Fruit fly (Drosophila melanogaster): ENCODE measurements around the gene CG6738.

Gene CG6738

DNA sequence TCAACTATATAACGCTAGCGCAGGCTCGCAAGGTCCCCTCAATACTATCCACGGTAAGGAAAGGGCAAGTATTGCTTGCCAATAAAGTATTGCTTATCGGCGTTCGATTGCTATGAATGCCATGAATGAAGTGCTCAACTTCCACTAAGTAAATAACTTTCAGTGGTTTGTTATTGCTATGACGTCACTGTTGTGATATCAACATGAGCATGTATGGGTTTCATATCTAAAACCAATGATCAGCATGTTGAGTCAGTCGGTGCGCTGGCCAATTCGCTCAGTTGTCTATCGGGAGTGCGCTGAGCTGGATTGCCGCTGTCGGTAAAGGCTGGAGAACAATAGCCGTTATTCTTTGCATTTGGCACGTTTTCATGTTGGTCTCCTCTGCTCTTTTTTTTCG, 21.6 kb downstream of the CG6738 start:
- TF ChIP-seq Eip93F (GFP tag; optimal IDR thresholded peaks at IDR 0.05) = no peak
- TF ChIP-seq fkh (GFP tag; optimal IDR thresholded peaks at IDR 0.05) = peak; percentile 76

DNA sequence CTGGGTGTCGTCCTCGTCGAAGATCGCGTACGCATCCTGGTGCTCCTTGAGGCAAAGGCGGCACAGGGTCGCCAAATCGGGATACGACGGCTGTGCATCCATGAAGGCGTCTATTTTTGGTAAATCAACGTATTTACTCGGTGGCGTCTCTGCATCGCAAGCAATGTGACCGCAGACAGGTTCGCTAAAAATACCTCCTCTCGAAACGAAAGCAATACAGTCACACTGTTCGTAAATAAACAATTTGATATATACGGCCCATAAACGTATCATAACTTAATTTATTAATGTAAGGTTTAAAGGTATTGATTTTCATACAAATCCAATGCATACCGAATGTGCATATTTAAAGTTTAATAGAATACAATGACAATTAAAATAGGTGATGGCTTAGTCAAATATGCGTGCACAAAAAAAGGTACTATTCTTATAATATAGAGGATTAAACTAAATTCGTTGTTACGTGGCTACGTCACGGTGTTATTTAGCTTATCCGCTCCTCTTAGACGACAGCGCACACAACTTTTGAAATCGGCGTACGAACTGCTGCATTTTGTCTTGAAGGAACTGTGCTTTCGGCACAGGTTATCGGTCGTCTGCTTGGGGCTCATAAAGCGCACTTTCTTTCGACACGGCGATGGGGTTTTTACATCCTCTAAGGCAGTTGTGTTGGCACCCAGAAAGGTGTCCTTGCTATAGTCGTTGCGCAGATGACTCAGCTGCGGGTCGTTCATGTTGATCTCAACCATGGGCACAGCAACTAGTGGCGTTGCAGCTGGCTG, 27.1 kb downstream of the CG6738 start, which contains the start of gene CG31365:
Gene CG31365, minus strand, starts transcription at position 182 of the 782 bp plus-strand sequence.
- TF ChIP-seq CG7368 (GFP tag; optimal IDR thresholded peaks at IDR 0.05) = no peak
- peak; percentile 15 for TF ChIP-seq Hr39 (GFP tag; optimal IDR thresholded peaks at IDR 0.05)
- TF ChIP-seq CG6808 (GFP tag; optimal IDR thresholded peaks at IDR 0.05) = no peak
- TF ChIP-seq esn (GFP tag; optimal IDR thresholded peaks at IDR 0.05) = peak; percentile 49
- peak; percentile 46 for TF ChIP-seq Eip78C (GFP tag)
- TF ChIP-seq dac (GFP tag; optimal IDR thresholded peaks at IDR 0.05) = no peak
- TF ChIP-seq Sox14 (GFP tag; optimal IDR thresholded peaks at IDR 0.05) = no peak
- TF ChIP-seq CG11762 (GFP tag; optimal IDR thresholded peaks at IDR 0.05; ENCODE audit: insufficient read depth) = no peak
- no peak for TF ChIP-seq CG34406 (GFP tag; optimal IDR thresholded peaks at IDR 0.05)
- no peak for TF ChIP-seq lz (GFP tag; optimal IDR thresholded peaks at IDR 0.05)
- peak; percentile 10 for TF ChIP-seq CG1621 (tag; optimal IDR thresholded peaks at IDR 0.05)
- no peak for TF ChIP-seq fd59A (GFP tag; optimal IDR thresholded peaks at IDR 0.05)
- TF ChIP-seq CG3919 (GFP tag; optimal IDR thresholded peaks at IDR 0.05) = no peak
- TF ChIP-seq vri (GFP tag; optimal IDR thresholded peaks at IDR 0.05) = no peak
- no peak for TF ChIP-seq Sox15 (GFP tag; optimal IDR thresholded peaks at IDR 0.05)
- TF ChIP-seq svp (GFP tag) = peak; percentile 93
- peak; percentile 99 for TF ChIP-seq fkh (GFP tag; optimal IDR thresholded peaks at IDR 0.05)
- TF ChIP-seq CG6163 (GFP tag; IDR thresholded peaks at IDR 0.05) = peak; percentile 30; the same call in 1 of the 3 replicates
- TF ChIP-seq CG31627 (GFP tag; optimal IDR thresholded peaks at IDR 0.05) = peak; percentile 20
- TF ChIP-seq CG8119 (GFP tag; IDR thresholded peaks at IDR 0.05) = no peak
- TF ChIP-seq CG4318 (GFP tag; optimal IDR thresholded peaks at IDR 0.05) = no peak
- TF ChIP-seq Blimp-1 (GFP tag; optimal IDR thresholded peaks at IDR 0.05) = no peak
- no peak for TF ChIP-seq Eip93F (GFP tag; optimal IDR thresholded peaks at IDR 0.05)
- no peak for TF ChIP-seq CG11902 (GFP tag; optimal IDR thresholded peaks at IDR 0.05)
- TF ChIP-seq spab (GFP tag; optimal IDR thresholded peaks at IDR 0.05) = no peak

DNA sequence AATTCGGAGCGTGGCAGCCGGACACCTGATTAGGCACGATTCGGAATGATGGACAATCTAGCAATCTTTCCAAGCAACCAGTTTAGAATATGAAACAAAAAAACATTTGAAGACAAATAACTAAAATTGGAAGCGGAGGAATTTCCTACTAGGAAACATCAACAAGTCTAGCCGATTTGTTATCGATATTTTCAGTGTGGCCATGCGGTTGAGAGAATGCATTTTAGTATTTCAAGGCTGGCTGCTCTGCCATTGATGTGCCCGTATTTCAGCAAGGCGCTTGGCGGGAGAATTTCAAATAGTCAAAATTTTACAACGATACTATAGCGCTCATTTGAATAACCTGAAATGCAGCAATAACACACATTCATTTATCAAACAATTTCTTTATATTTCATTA, 28.5 kb downstream of the CG6738 start, which contains the start of gene CG31457:
Gene CG31457, minus strand, starts transcription at position 186 of the 400 bp plus-strand sequence.
- no peak for TF ChIP-seq vri (GFP tag; optimal IDR thresholded peaks at IDR 0.05)
- TF ChIP-seq Eip78C (GFP tag) = peak; percentile 4
- TF ChIP-seq CG3919 (GFP tag; optimal IDR thresholded peaks at IDR 0.05) = no peak
- TF ChIP-seq esn (GFP tag; optimal IDR thresholded peaks at IDR 0.05) = peak; percentile 15
- peak; percentile 0 for TF ChIP-seq Hr39 (GFP tag; optimal IDR thresholded peaks at IDR 0.05)
- TF ChIP-seq achi (GFP tag; optimal IDR thresholded peaks at IDR 0.05) = no peak
- TF ChIP-seq CG6854 (GFP tag; optimal IDR thresholded peaks at IDR 0.05) = no peak
- TF ChIP-seq fkh (GFP tag; optimal IDR thresholded peaks at IDR 0.05) = peak; percentile 24
- no peak for TF ChIP-seq Ets96B (tag; optimal IDR thresholded peaks at IDR 0.05)
- TF ChIP-seq CG6792 (GFP tag; optimal IDR thresholded peaks at IDR 0.05) = no peak

DNA sequence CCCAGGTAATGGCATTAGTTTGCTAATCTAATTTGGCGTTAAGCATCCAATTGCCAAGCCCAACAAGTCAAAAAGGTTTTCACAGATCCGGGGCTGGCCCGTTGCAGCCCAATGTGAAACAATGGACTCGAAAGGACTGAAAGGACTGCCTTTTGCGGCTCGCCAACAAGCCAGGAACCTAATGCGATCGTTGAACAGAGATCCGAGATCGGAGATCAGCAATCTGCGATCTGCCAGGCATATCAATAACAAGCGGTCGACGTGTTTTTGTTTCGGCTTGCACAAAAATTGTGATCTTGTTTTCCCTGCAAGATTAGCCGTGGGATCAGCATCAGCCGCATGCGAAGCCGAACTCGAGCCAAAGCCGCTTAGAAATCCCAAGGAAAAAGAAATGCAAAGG, 30.3 kb downstream of the CG6738 start:
- TF ChIP-seq Blimp-1 (GFP tag; optimal IDR thresholded peaks at IDR 0.05) = no peak
- no peak for TF ChIP-seq achi (GFP tag; optimal IDR thresholded peaks at IDR 0.05)
- TF ChIP-seq vri (GFP tag; optimal IDR thresholded peaks at IDR 0.05) = no peak
- TF ChIP-seq CG10631 (GFP tag; optimal IDR thresholded peaks at IDR 0.05) = no peak
- no peak for TF ChIP-seq fkh (GFP tag; optimal IDR thresholded peaks at IDR 0.05)
- TF ChIP-seq Eip93F (GFP tag; optimal IDR thresholded peaks at IDR 0.05) = no peak
- TF ChIP-seq CG6163 (GFP tag; IDR thresholded peaks at IDR 0.05) = no peak
- TF ChIP-seq pdm3 (GFP tag; optimal IDR thresholded peaks at IDR 0.05) = no peak
- no peak for TF ChIP-seq CG15336 (GFP tag; IDR thresholded peaks at IDR 0.05)
- no peak for TF ChIP-seq CG8119 (GFP tag; IDR thresholded peaks at IDR 0.05)
- TF ChIP-seq esn (GFP tag; optimal IDR thresholded peaks at IDR 0.05) = no peak
- no peak for TF ChIP-seq CG16779 (tag; optimal IDR thresholded peaks at IDR 0.05)
- TF ChIP-seq ss (GFP tag; optimal IDR thresholded peaks at IDR 0.05) = no peak
- TF ChIP-seq CG10669 (GFP tag; optimal IDR thresholded peaks at IDR 0.05) = no peak
- no peak for TF ChIP-seq CG6808 (GFP tag; optimal IDR thresholded peaks at IDR 0.05)
- TF ChIP-seq CG7368 (GFP tag; optimal IDR thresholded peaks at IDR 0.05) = no peak
- TF ChIP-seq Sox14 (GFP tag; optimal IDR thresholded peaks at IDR 0.05) = no peak
- TF ChIP-seq salr (GFP tag; optimal IDR thresholded peaks at IDR 0.05) = no peak
- TF ChIP-seq topi (GFP tag; optimal IDR thresholded peaks at IDR 0.05) = no peak
